Worm (Caenorhabditis elegans) whole organism, L4 larva: ENCODE data around the gene srbc-23.

Experiments
- F26F4.8 ChIP-seq: fragments of 200-800 bp; sonication (Bioruptor generic); conservative IDR thresholded peaks from 2 replicates; pipeline ENCODE4 v1.3.6; 2022; ENCODE audit warnings: missing genetic modification characterization, missing compliant biosample characterization
- F44E2.7 ChIP-seq: fragments of 200-800 bp; sonication (Bioruptor generic); IDR thresholded peaks from 2 replicates; pipeline ENCODE4 v2.1.2; 2022; ENCODE audit warnings: missing genetic modification characterization, missing compliant biosample characterization
- F49E8.2 ChIP-seq: sonication (generic microtip); optimal IDR thresholded peaks from 2 replicates; lab custom pipeline; 2016; ENCODE audit warnings: missing compliant biosample characterization, mild to moderate bottlenecking, missing genetic modification characterization, borderline replicate concordance
- Y105C5A.15 ChIP-seq: fragments of 200-800 bp; sonication (Bioruptor generic); IDR thresholded peaks from 2 replicates; pipeline ENCODE4 v1.3.6; 2022; ENCODE audit warnings: missing genetic modification characterization, missing compliant biosample characterization
- Y48G9A.11 ChIP-seq: fragments of 200-800 bp; sonication (Bioruptor generic); IDR thresholded peaks from 2 replicates; pipeline ENCODE4 v1.3.6; 2022; ENCODE audit warnings: missing genetic modification reagents, missing genetic modification characterization, missing compliant biosample characterization
- ZK337.2 ChIP-seq: fragments of 200-800 bp; sonication (Bioruptor generic); IDR thresholded peaks from 2 replicates; pipeline ENCODE4 v1.3.6; 2022; ENCODE audit warnings: missing genetic modification reagents, missing genetic modification characterization, missing compliant biosample characterization
- attf-4 ChIP-seq: sonication (generic microtip); optimal IDR thresholded peaks from 3 replicates; lab custom pipeline; 2017; ENCODE audit warnings: missing biosample characterization, missing genetic modification characterization
- daf-16 ChIP-seq, 3 experiments: sonication (generic microtip); optimal IDR thresholded peaks; 2 replicates each; lab custom pipeline; 2016 to 2017; ENCODE audit warnings: missing genetic modification characterization in 3 of 3, missing genetic modification reagents in 3 of 3, mild to moderate bottlenecking in 2 of 3, missing compliant biosample characterization in 2 of 3, missing biosample characterization in 1 of 3, moderate library complexity in 1 of 3
- dmd-6 ChIP-seq: fragments of 200-800 bp; sonication (Bioruptor generic); IDR thresholded peaks from 2 replicates; pipeline ENCODE4 v1.3.6; 2022; ENCODE audit warnings: missing genetic modification reagents, missing genetic modification characterization, missing compliant biosample characterization
- duxl-1 ChIP-seq: sonication (generic microtip); optimal IDR thresholded peaks from 2 replicates; lab custom pipeline; 2016; ENCODE audit warnings: mild to moderate bottlenecking, missing genetic modification characterization, moderate library complexity, missing compliant biosample characterization; ENCODE audit not compliant: poor library complexity
- egl-43 ChIP-seq: fragments of 200-800 bp; sonication (Bioruptor generic); IDR thresholded peaks from 2 replicates; pipeline ENCODE4 v1.3.6; 2022; ENCODE audit warnings: missing genetic modification reagents, missing genetic modification characterization, missing compliant biosample characterization
- fos-1 ChIP-seq: fragments of 150-350 bp; optimal IDR thresholded peaks from 2 replicates; lab custom pipeline; 2014; ENCODE audit warnings: missing biosample characterization, missing genetic modification characterization
- hif-1 ChIP-seq, 2 experiments: sonication (generic microtip); optimal IDR thresholded peaks; 2 replicates each; lab custom pipeline; 2016 to 2017; ENCODE audit warnings: missing compliant biosample characterization in 2 of 2, missing genetic modification characterization in 2 of 2, missing genetic modification reagents in 2 of 2, missing genotype in 2 of 2, mild to moderate bottlenecking in 1 of 2
- hlh-11 ChIP-seq: fragments of 200-800 bp; sonication (Bioruptor generic); optimal IDR thresholded peaks from 2 replicates; lab custom pipeline; 2018; ENCODE audit warnings: mild to moderate bottlenecking, missing genetic modification characterization, missing compliant biosample characterization
- lin-13 ChIP-seq: fragments of 150-350 bp; optimal IDR thresholded peaks from 2 replicates; lab custom pipeline; 2014; ENCODE audit warnings: missing biosample characterization, missing genetic modification reagents, missing genetic modification characterization
- lin-29 ChIP-seq: fragments of 200-800 bp; sonication (Bioruptor generic); IDR thresholded peaks from 2 replicates; pipeline ENCODE4 v1.3.6; 2022; ENCODE audit warnings: missing genetic modification reagents, missing genetic modification characterization, missing compliant biosample characterization
- lin-39 ChIP-seq: fragments of 150-350 bp; optimal IDR thresholded peaks from 2 replicates; lab custom pipeline; 2014; ENCODE audit warnings: missing biosample characterization, missing genetic modification reagents, missing genetic modification characterization
- madf-5 ChIP-seq, 2 experiments: fragments of 200-800 bp; sonication (Bioruptor generic); IDR thresholded peaks; 2 replicates each; pipeline ENCODE4 v1.3.6; 2022; ENCODE audit warnings: missing compliant biosample characterization in 2 of 2, missing genetic modification characterization in 2 of 2
- mep-1 ChIP-seq: fragments of 150-350 bp; sonication (generic microtip); optimal IDR thresholded peaks from 3 replicates; lab custom pipeline; 2014; ENCODE audit warnings: missing biosample characterization, missing genetic modification characterization
- mxl-2 ChIP-seq: fragments of 200-800 bp; sonication (Bioruptor generic); conservative IDR thresholded peaks from 2 replicates; pipeline ENCODE4 v1.3.6; 2022; ENCODE audit warnings: missing genetic modification reagents, missing genetic modification characterization, missing compliant biosample characterization
- nhr-102 ChIP-seq: sonication (generic microtip); optimal IDR thresholded peaks from 2 replicates; lab custom pipeline; 2016; ENCODE audit warnings: mild to moderate bottlenecking, missing genetic modification characterization, moderate library complexity, missing compliant biosample characterization
- nhr-237 ChIP-seq: sonication (generic microtip); optimal IDR thresholded peaks from 2 replicates; lab custom pipeline; 2017; ENCODE audit warnings: missing biosample characterization, missing genetic modification characterization
- nhr-28 ChIP-seq: fragments of 150-350 bp; optimal IDR thresholded peaks from 2 replicates; lab custom pipeline; 2014; ENCODE audit warnings: missing biosample characterization, missing genetic modification characterization
- nhr-41 ChIP-seq: fragments of 200-800 bp; sonication (Bioruptor generic); IDR thresholded peaks from 2 replicates; pipeline ENCODE4 v1.3.6; 2022; ENCODE audit warnings: missing genetic modification reagents, missing genetic modification characterization, missing compliant biosample characterization
- nhr-48 ChIP-seq: sonication (generic microtip); optimal IDR thresholded peaks from 2 replicates; lab custom pipeline; 2016; ENCODE audit warnings: mild to moderate bottlenecking, missing genetic modification characterization, missing compliant biosample characterization
- pqm-1 ChIP-seq: sonication (generic microtip); optimal IDR thresholded peaks from 2 replicates; lab custom pipeline; 2017; ENCODE audit warnings: missing biosample characterization, missing genetic modification characterization
- saeg-2 ChIP-seq: fragments of 200-800 bp; sonication (Bioruptor generic); IDR thresholded peaks from 2 replicates; pipeline ENCODE4 v1.3.6; 2022; ENCODE audit warnings: missing genetic modification reagents, missing genetic modification characterization, missing compliant biosample characterization
- set-16 ChIP-seq: fragments of 200-800 bp; sonication (Bioruptor generic); IDR thresholded peaks from 2 replicates; pipeline ENCODE4 v1.3.6; 2022; ENCODE audit warnings: missing genetic modification reagents, missing genetic modification characterization, missing compliant biosample characterization
- skn-1 ChIP-seq: fragments of 150-350 bp; optimal IDR thresholded peaks from 2 replicates; lab custom pipeline; 2014; ENCODE audit warnings: missing biosample characterization, missing genetic modification characterization
- snpc-1.2 ChIP-seq: fragments of 200-800 bp; sonication (Bioruptor generic); IDR thresholded peaks from 2 replicates; pipeline ENCODE4 v1.3.6; 2022; ENCODE audit warnings: missing genetic modification reagents, missing genetic modification characterization, missing compliant biosample characterization
- tra-1 ChIP-seq: fragments of 200-800 bp; sonication (Bioruptor generic); IDR thresholded peaks from 2 replicates; pipeline ENCODE4 v1.3.6; 2022; ENCODE audit warnings: missing genetic modification reagents, missing genetic modification characterization, missing compliant biosample characterization
- unc-39 ChIP-seq: sonication (generic microtip); optimal IDR thresholded peaks from 2 replicates; lab custom pipeline; 2017; ENCODE audit warnings: missing biosample characterization, missing genetic modification characterization
- unc-62 ChIP-seq, 3 experiments: fragments of 150-350 bp in 1 of 3; sonication (generic microtip); optimal IDR thresholded peaks in 2 of 3; peaks in 1 of 3; 1 replicate in 1 of 3; 2 replicates in 2 of 3; lab custom pipeline; 2014 to 2017; ENCODE audit warnings: missing biosample characterization in 3 of 3, missing genetic modification characterization in 3 of 3, missing genetic modification reagents in 3 of 3, missing genotype in 1 of 3
- zfp-2 ChIP-seq: sonication (generic microtip); optimal IDR thresholded peaks from 2 replicates; lab custom pipeline; 2016; ENCODE audit warnings: mild to moderate bottlenecking, missing genetic modification characterization, missing compliant biosample characterization
- ztf-7 ChIP-seq: fragments of 150-350 bp; optimal IDR thresholded peaks from 2 replicates; lab custom pipeline; 2014; ENCODE audit warnings: missing biosample characterization, missing genetic modification characterization

The srbc-23 gene

ce11 chrV:2159331-2159730 is 6.0 kb downstream of the srbc-23 start, which contains the start of gene C45H4.14:
Gene C45H4.14, minus strand, starts transcription at chrV:2159431.
- TF ChIP-seq nhr-102 = no peak
- TF ChIP-seq daf-16 (GFP tag; optimal IDR thresholded peaks at IDR 0.05; lab: Kevin White, UChicago) = no peak
- no peak for TF ChIP-seq daf-16 (tag; optimal IDR thresholded peaks at IDR 0.05; lab: Kevin White, UChicago)
- no peak for TF ChIP-seq lin-13 (GFP tag; lab: Kevin White, UChicago)
- TF ChIP-seq mep-1 (tag; lab: Kevin White, UChicago) = no peak
- no peak for TF ChIP-seq attf-4 (tag; lab: Kevin White, UChicago)
- no peak for TF ChIP-seq set-16 (GFP tag; lab: Robert Waterston, UW)
- TF ChIP-seq nhr-48 (tag; lab: Kevin White, UChicago) = no peak
- TF ChIP-seq madf-5 (GFP tag; IDR thresholded peaks at IDR 0.05; lab: Robert Waterston, UW) = no peak
- no peak for TF ChIP-seq nhr-41
- TF ChIP-seq duxl-1 (tag; lab: Kevin White, UChicago) = no peak
- TF ChIP-seq egl-43 (GFP tag; lab: Robert Waterston, UW) = no peak
- no peak for TF ChIP-seq F44E2.7
- TF ChIP-seq lin-29 (GFP tag; lab: Robert Waterston, UW) = no peak
- TF ChIP-seq unc-39 (tag; lab: Kevin White, UChicago) = no peak
- no peak for TF ChIP-seq dmd-6
- TF ChIP-seq Y48G9A.11 (GFP tag; lab: Robert Waterston, UW) = no peak

DNA sequence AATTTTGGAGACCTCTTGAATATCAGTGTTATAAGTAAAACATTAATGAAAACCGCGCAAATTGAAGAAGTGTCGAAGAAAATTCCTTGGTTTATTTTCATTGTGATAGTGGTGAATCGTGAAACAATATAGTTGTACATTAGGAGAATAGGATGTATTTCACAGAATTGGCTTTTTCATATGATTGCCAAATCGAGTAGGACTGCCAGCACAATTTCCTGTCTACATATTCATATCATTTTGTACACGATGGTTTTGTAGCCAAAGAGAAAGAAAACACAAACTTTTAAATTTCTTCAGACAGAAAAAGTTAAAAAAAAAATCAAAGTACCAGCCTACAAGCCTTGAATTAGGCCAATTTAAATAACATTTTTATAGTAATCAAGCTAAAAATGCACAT is 10.4 kb downstream of the srbc-23 start, which contains the start of gene str-255:
Gene str-255, minus strand, starts transcription at position 101 of the 400 bp plus-strand sequence.
- no peak for TF ChIP-seq ZK337.2
- no peak for TF ChIP-seq ztf-7 (tag; lab: Kevin White, UChicago)
- no peak for TF ChIP-seq snpc-1.2
- no peak for TF ChIP-seq set-16 (GFP tag; lab: Robert Waterston, UW)
- TF ChIP-seq unc-39 (tag; lab: Kevin White, UChicago) = no peak
- no peak for TF ChIP-seq pqm-1
- no peak for TF ChIP-seq hlh-11
- no peak for TF ChIP-seq nhr-237 (tag; lab: Kevin White, UChicago)
- TF ChIP-seq, all 104 proteins: peak for 0

ce11 chrV:2166679-2167078 is 13.3 kb downstream of the srbc-23 start, which contains the start of gene srbc-19:
Gene srbc-19, minus strand, starts transcription at chrV:2166779.
- no peak for TF ChIP-seq mxl-2 (GFP tag; lab: Robert Waterston, UW)
- no peak for TF ChIP-seq snpc-1.2
- TF ChIP-seq skn-1 (tag; lab: Kevin White, UChicago) = no peak
- TF ChIP-seq Y48G9A.11 (GFP tag; lab: Robert Waterston, UW) = no peak
- no peak for TF ChIP-seq fos-1 (tag; lab: Kevin White, UChicago)
- no peak for TF ChIP-seq nhr-28 (tag; lab: Kevin White, UChicago)
- TF ChIP-seq Y105C5A.15 = no peak
- no peak for TF ChIP-seq F26F4.8
- TF ChIP-seq tra-1 (GFP tag; lab: Robert Waterston, UW) = no peak
- TF ChIP-seq unc-62 (GFP tag; optimal IDR thresholded peaks at IDR 0.05 in 1 of 2; lab: Kevin White, UChicago) = no peak
- TF ChIP-seq unc-62 (tag; optimal IDR thresholded peaks at IDR 0.05; lab: Kevin White, UChicago) = no peak
- no peak for TF ChIP-seq duxl-1 (tag; lab: Kevin White, UChicago)

DNA sequence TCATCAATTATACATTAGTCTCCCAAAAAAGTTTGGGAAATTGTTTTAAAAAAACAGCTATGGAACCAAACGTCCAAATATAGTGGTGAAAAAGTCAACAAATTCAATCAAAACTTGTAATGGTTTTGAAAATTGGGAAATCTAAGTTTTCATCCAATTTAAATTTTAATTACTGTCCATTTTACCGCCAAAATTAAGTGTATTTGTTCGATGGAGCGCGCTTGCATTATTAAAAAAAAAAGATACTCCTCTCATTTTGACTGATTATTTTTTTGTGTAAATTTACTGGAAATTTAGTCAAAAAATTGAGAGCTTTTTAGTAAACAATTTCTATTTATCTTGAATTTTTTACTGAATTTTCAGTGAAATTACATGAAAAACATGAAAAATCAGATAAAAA is 21.1 kb downstream of the srbc-23 start:
- TF ChIP-seq zfp-2 (tag; lab: Kevin White, UChicago) = no peak
- TF ChIP-seq saeg-2 (GFP tag; lab: Robert Waterston, UW) = no peak
- no peak for TF ChIP-seq lin-39
- no peak for TF ChIP-seq hif-1 (tag; optimal IDR thresholded peaks at IDR 0.05; lab: Kevin White, UChicago)
- TF ChIP-seq fos-1 (tag; lab: Kevin White, UChicago) = no peak
- no peak for TF ChIP-seq F49E8.2 (tag; lab: Kevin White, UChicago)
